Fruit fly (Drosophila melanogaster): ENCODE data around the gene Poxm.

Poxm gene

dm6 chr3R:8269740-8270139, 63.9 kb downstream of the Poxm start, which contains the start of gene CG9630 (continued):
- TF ChIP-seq CG11247 (GFP tag; IDR thresholded peaks at IDR 0.05) (no peak), Hsf (GFP tag; optimal IDR thresholded peaks at IDR 0.05) (no peak), zen (tag; optimal IDR thresholded peaks at IDR 0.05) (peak; percentile 18), Taf1 (GFP tag; IDR thresholded peaks at IDR 0.05) (no peak), Hey (tag; optimal IDR thresholded peaks at IDR 0.05) (no peak), gfzf (GFP tag; optimal IDR thresholded peaks at IDR 0.05) (peak; percentile 69), da (GFP tag; optimal IDR thresholded peaks at IDR 0.05) (peak; percentile 10), CG8944 (GFP tag; optimal IDR thresholded peaks at IDR 0.05) (no peak), Hr39 (optimal IDR thresholded peaks at IDR 0.05) (no peak), cg (GFP tag; optimal IDR thresholded peaks at IDR 0.05) (no peak), PHDP (tag; optimal IDR thresholded peaks at IDR 0.05) (no peak), ERR (GFP tag; optimal IDR thresholded peaks at IDR 0.05) (no peak), CG32767 (GFP tag; IDR thresholded peaks at IDR 0.05) (no peak), exex (tag; optimal IDR thresholded peaks at IDR 0.05) (no peak), Lhr (GFP tag; optimal IDR thresholded peaks at IDR 0.05) (peak; percentile 42), her (GFP tag; optimal IDR thresholded peaks at IDR 0.05) (no peak), CG9876 (GFP tag; optimal IDR thresholded peaks at IDR 0.05) (no peak), CG14667 (GFP tag; IDR thresholded peaks at IDR 0.05) (no peak), hb (GFP tag; IDR thresholded peaks at IDR 0.05; ENCODE audit: partially characterized antibody) (no peak), ftz-f1 (GFP tag; optimal IDR thresholded peaks at IDR 0.05) (no peak), Atf-2 (GFP tag; optimal IDR thresholded peaks at IDR 0.05) (no peak), Hr78 (GFP tag; optimal IDR thresholded peaks at IDR 0.05) (no peak), CG13775 (GFP tag; optimal IDR thresholded peaks at IDR 0.05) (no peak), CG18619 (GFP tag; optimal IDR thresholded peaks at IDR 0.05) (no peak), NFAT (GFP tag; IDR thresholded peaks at IDR 0.05) (no peak), Fer1 (GFP tag; optimal IDR thresholded peaks at IDR 0.05) (no peak), Deaf1 (tag; optimal IDR thresholded peaks at IDR 0.05) (no peak), CG31388 (GFP tag; optimal IDR thresholded peaks at IDR 0.05) (no peak), ind (GFP tag; optimal IDR thresholded peaks at IDR 0.05) (no peak), Ssrp (tag; optimal IDR thresholded peaks at IDR 0.05) (no peak), CG4617 (GFP tag; optimal IDR thresholded peaks at IDR 0.05; ENCODE audit: borderline replicate concordance) (peak; percentile 61), Jarid2 (GFP tag; optimal IDR thresholded peaks at IDR 0.05) (no peak), gsb (GFP tag; IDR thresholded peaks at IDR 0.05) (no peak), CG13287 (GFP tag; IDR thresholded peaks at IDR 0.05; ENCODE audit: partially characterized antibody) (peak; percentile 80), HLH4C (GFP tag; IDR thresholded peaks at IDR 0.05; ENCODE audit: partially characterized antibody) (peak; percentile 54; the same call in 2 of the 3 replicates), CG10209 (GFP tag; optimal IDR thresholded peaks at IDR 0.05) (no peak), CG11723 (GFP tag; optimal IDR thresholded peaks at IDR 0.05) (no peak), toy (GFP tag; IDR thresholded peaks at IDR 0.05) (no peak), zen2 (GFP tag; IDR thresholded peaks at IDR 0.05; ENCODE audit: partially characterized antibody) (peak; percentile 68; the same call in 2 of the 3 replicates), fru (optimal IDR thresholded peaks at IDR 0.05) (no peak), eyg (GFP tag; optimal IDR thresholded peaks at IDR 0.05) (no peak), sc (optimal IDR thresholded peaks at IDR 0.05) (no peak), sc (GFP tag; optimal IDR thresholded peaks at IDR 0.05) (no peak), CG5245 (GFP tag; optimal IDR thresholded peaks at IDR 0.05) (no peak), CG33213 (GFP tag; optimal IDR thresholded peaks at IDR 0.05) (no peak), Camta (GFP tag; optimal IDR thresholded peaks at IDR 0.05) (no peak), inv (GFP tag; IDR thresholded peaks at IDR 0.05; ENCODE audit: partially characterized antibody) (peak; percentile 43; the same call in 1 of the 2 replicates), tup (GFP tag; optimal IDR thresholded peaks at IDR 0.05) (no peak), gcm (GFP tag; optimal IDR thresholded peaks at IDR 0.05) (no peak), odd (GFP tag; optimal IDR thresholded peaks at IDR 0.05) (no peak), CrebB (tag; optimal IDR thresholded peaks at IDR 0.05) (no peak), CG3726 (GFP tag; IDR thresholded peaks at IDR 0.05) (no peak)
